Worm (Caenorhabditis elegans): ENCODE data around the gene pen-2.

pen-2 gene

ce11 chrIII:11346383-11346782 is 3.3 kb downstream of the pen-2 start, which contains the start of gene T28D6.7:
Gene T28D6.7, minus strand, starts transcription at chrIII:11346483.
- no peak for TF ChIP-seq ceh-82 (tag; optimal IDR thresholded peaks at IDR 0.05)
- no peak for TF ChIP-seq nhr-23 (tag; optimal IDR thresholded peaks at IDR 0.05)
- TF ChIP-seq blmp-1 (tag; optimal IDR thresholded peaks at IDR 0.05; ENCODE audit: insufficient read depth) = no peak
- TF ChIP-seq peb-1 (tag; optimal IDR thresholded peaks at IDR 0.05) = no peak
- no peak for TF ChIP-seq elt-3 (tag; optimal IDR thresholded peaks at IDR 0.05)
- no peak for TF ChIP-seq mbf-1 (tag; optimal IDR thresholded peaks at IDR 0.05)
- TF ChIP-seq nhr-25 (tag; optimal IDR thresholded peaks at IDR 0.05) = no peak

ce11 chrIII:11350107-11350826 is 7.1 kb downstream of the pen-2 start:
- TF ChIP-seq elt-1 (tag; optimal IDR thresholded peaks at IDR 0.05) (no peak), ZK546.5 (tag; optimal IDR thresholded peaks at IDR 0.05) (no peak), dmd-4 (tag; optimal IDR thresholded peaks at IDR 0.05) (no peak), fos-1 (tag; optimal IDR thresholded peaks at IDR 0.05) (peak; percentile 44), lin-11 (tag; optimal IDR thresholded peaks at IDR 0.05) (no peak)

DNA sequence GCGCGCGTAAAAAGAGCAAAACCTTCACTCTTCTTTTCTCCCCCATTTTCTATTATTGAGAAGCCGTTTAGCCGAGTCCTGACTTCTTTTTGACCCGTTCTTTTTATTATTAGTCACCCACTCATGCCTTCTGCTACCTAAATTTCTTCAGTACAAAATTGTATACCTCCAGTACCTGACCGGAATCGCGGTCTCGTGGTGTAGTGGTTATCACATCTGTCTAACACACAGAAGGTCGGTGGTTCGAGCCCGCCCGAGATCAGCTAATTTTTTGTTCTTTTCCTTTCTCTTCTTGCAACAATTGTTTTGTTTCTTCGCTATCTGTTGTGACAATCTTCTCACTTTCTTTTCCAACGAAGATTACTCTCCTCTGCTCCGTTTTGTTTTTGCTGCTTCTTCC is 9.7 kb downstream of the pen-2 start:
- TF ChIP-seq lin-11 (tag; optimal IDR thresholded peaks at IDR 0.05) = no peak
- no peak for TF ChIP-seq blmp-1 (tag; optimal IDR thresholded peaks at IDR 0.05; ENCODE audit: insufficient read depth)
- no peak for TF ChIP-seq nhr-237 (tag; optimal IDR thresholded peaks at IDR 0.05)
- no peak for TF ChIP-seq nhr-25 (tag; optimal IDR thresholded peaks at IDR 0.05)
- no peak for TF ChIP-seq mab-5 (tag; optimal IDR thresholded peaks at IDR 0.05)
- TF ChIP-seq mdl-1 (tag; optimal IDR thresholded peaks at IDR 0.05) = no peak
- peak in 1 of 2 experiments; percentile 22 for TF ChIP-seq lsy-2 (tag; optimal IDR thresholded peaks at IDR 0.05)
- no peak for TF ChIP-seq ztf-4 (tag; optimal IDR thresholded peaks at IDR 0.05)
- TF ChIP-seq lin-39 (tag; optimal IDR thresholded peaks at IDR 0.05) = no peak
- TF ChIP-seq unc-39 (tag; optimal IDR thresholded peaks at IDR 0.05) = no peak
- TF ChIP-seq mbf-1 (tag; optimal IDR thresholded peaks at IDR 0.05) = no peak
- no peak for TF ChIP-seq C34F6.9 (tag; optimal IDR thresholded peaks at IDR 0.05)
- TF ChIP-seq unc-62 (GFP tag; optimal IDR thresholded peaks at IDR 0.05) = no peak
- TF ChIP-seq ceh-16 (tag; optimal IDR thresholded peaks at IDR 0.05) = no peak
- no peak for TF ChIP-seq nhr-21 (tag; optimal IDR thresholded peaks at IDR 0.05)
- TF ChIP-seq nhr-11 (tag; optimal IDR thresholded peaks at IDR 0.05) = no peak
- no peak for TF ChIP-seq egl-27 (tag; optimal IDR thresholded peaks at IDR 0.05)
- no peak for TF ChIP-seq nhr-10 (tag; optimal IDR thresholded peaks at IDR 0.05)
- no peak for TF ChIP-seq R02D3.7 (tag; optimal IDR thresholded peaks at IDR 0.05)
- TF ChIP-seq crh-2 (tag; optimal IDR thresholded peaks at IDR 0.05) = no peak
- peak; percentile 51 for TF ChIP-seq nhr-129 (tag; optimal IDR thresholded peaks at IDR 0.05)
- TF ChIP-seq fos-1 (tag; optimal IDR thresholded peaks at IDR 0.05) = no peak
- no peak for TF ChIP-seq skn-1 (tag; optimal IDR thresholded peaks at IDR 0.05)
- TF ChIP-seq alr-1 (tag; optimal IDR thresholded peaks at IDR 0.05) = no peak
- TF ChIP-seq ama-1 (optimal IDR thresholded peaks at IDR 0.05) = no peak
- no peak for TF ChIP-seq nhr-23 (tag; optimal IDR thresholded peaks at IDR 0.05)
- TF ChIP-seq ztf-11 (tag; optimal IDR thresholded peaks at IDR 0.05) = no peak
- no peak for TF ChIP-seq sma-3 (GFP tag; optimal IDR thresholded peaks at IDR 0.05)
- TF ChIP-seq gmeb-1 (tag; optimal IDR thresholded peaks at IDR 0.05) = peak; percentile 33
- TF ChIP-seq peb-1 (tag; optimal IDR thresholded peaks at IDR 0.05) = no peak
- TF ChIP-seq snpc-4 (tag; optimal IDR thresholded peaks at IDR 0.05) = no peak
- no peak for TF ChIP-seq elt-1 (tag; optimal IDR thresholded peaks at IDR 0.05)
- no peak for TF ChIP-seq zag-1 (tag; optimal IDR thresholded peaks at IDR 0.05)
- no peak for TF ChIP-seq sem-4 (tag; optimal IDR thresholded peaks at IDR 0.05)
- TF ChIP-seq Y55F3AM.14 (GFP tag; optimal IDR thresholded peaks at IDR 0.05) = no peak
- no peak for TF ChIP-seq lin-13 (GFP tag; optimal IDR thresholded peaks at IDR 0.05)
- TF ChIP-seq sma-9 (GFP tag; optimal IDR thresholded peaks at IDR 0.05) = peak; percentile 15
- no peak for TF ChIP-seq sma-9 (tag; optimal IDR thresholded peaks at IDR 0.05)
- TF ChIP-seq aly-2 (tag; optimal IDR thresholded peaks at IDR 0.05) = no peak
- TF ChIP-seq unc-55 (GFP tag; optimal IDR thresholded peaks at IDR 0.05) = peak; percentile 9
- TF ChIP-seq dmd-4 (tag; optimal IDR thresholded peaks at IDR 0.05) = no peak
- no peak for TF ChIP-seq nhr-77 (tag; optimal IDR thresholded peaks at IDR 0.05)
- peak; percentile 22 for TF ChIP-seq F13H6.1 (tag; optimal IDR thresholded peaks at IDR 0.05)
- TF ChIP-seq ceh-82 (tag; optimal IDR thresholded peaks at IDR 0.05) = no peak
- TF ChIP-seq nhr-6 (tag; optimal IDR thresholded peaks at IDR 0.05) = no peak

Data from whole organism, L2 larva.